Fruit fly (Drosophila melanogaster) whole organism, prepupa: Measurements from ENCODE around the gene meng.
A peak's percentile ranks its signal among the peaks of the same experiment; 100 is the strongest.

Experiments
- CG10669 ChIP-seq: fragments of 200-800 bp; sonication (Bioruptor generic); optimal IDR thresholded peaks from 3 replicates; lab custom pipeline; 2018; ENCODE audit warnings: missing biosample characterization, mild to moderate bottlenecking, missing genetic modification characterization, moderate library complexity
- CG11762 ChIP-seq: fragments of 200-800 bp; sonication (Bioruptor generic); optimal IDR thresholded peaks from 3 replicates; lab custom pipeline; 2016; ENCODE audit warnings: missing biosample characterization, missing genetic modification characterization; ENCODE audit not compliant: insufficient read depth
- CG15336 ChIP-seq: fragments of 200-800 bp; sonication (Bioruptor generic); IDR thresholded peaks from 2 replicates; pipeline ENCODE4 v1.3.6; 2022; ENCODE audit warnings: missing biosample characterization, missing genetic modification characterization
- CG1621 ChIP-seq: fragments of 200-800 bp; sonication (Bioruptor generic); optimal IDR thresholded peaks from 3 replicates; lab custom pipeline; 2018; ENCODE audit warnings: missing biosample characterization, mild to moderate bottlenecking, missing genetic modification characterization
- CG16779 ChIP-seq: fragments of 200-800 bp; sonication (Bioruptor generic); optimal IDR thresholded peaks from 3 replicates; lab custom pipeline; 2017; ENCODE audit warnings: missing biosample characterization, mild to moderate bottlenecking, missing genetic modification characterization
- CG34406 ChIP-seq: fragments of 200-800 bp; sonication (Bioruptor generic); optimal IDR thresholded peaks from 3 replicates; lab custom pipeline; 2016; ENCODE audit warnings: missing biosample characterization, missing genetic modification characterization
- CG6163 ChIP-seq: fragments of 200-800 bp; sonication (Bioruptor generic); IDR thresholded peaks from 3 replicates; pipeline ENCODE4 v1.3.6; 2022; ENCODE audit warnings: missing biosample characterization, missing genetic modification characterization
- CG6276 ChIP-seq: fragments of 200-800 bp; sonication (Bioruptor generic); optimal IDR thresholded peaks from 2 replicates; lab custom pipeline; 2017; ENCODE audit warnings: missing biosample characterization, mild to moderate bottlenecking, missing genetic modification characterization
- Eip75B ChIP-seq: fragments of 200-800 bp; sonication (Bioruptor generic); optimal IDR thresholded peaks from 3 replicates; lab custom pipeline; 2016; ENCODE audit warnings: missing biosample characterization, missing genetic modification characterization
- Hr38 ChIP-seq: sonication (Bioruptor generic); optimal IDR thresholded peaks from 2 replicates; lab custom pipeline; 2016; ENCODE audit warnings: missing biosample characterization, missing genetic modification characterization
- Lpt ChIP-seq: fragments of 200-800 bp; sonication (Bioruptor generic); optimal IDR thresholded peaks from 3 replicates; lab custom pipeline; 2016; ENCODE audit warnings: missing biosample characterization, missing genetic modification characterization
- dsx ChIP-seq: fragments of 200-800 bp; optimal IDR thresholded peaks from 3 replicates; lab custom pipeline; 2019; ENCODE audit warnings: missing biosample characterization, mild to moderate bottlenecking, missing genetic modification characterization, moderate library complexity; ENCODE audit not compliant: poor library complexity, severe bottlenecking
- eg ChIP-seq: fragments of 200-800 bp; sonication (Bioruptor generic); IDR thresholded peaks from 3 replicates; pipeline ENCODE4 v1.3.6; 2022; ENCODE audit warnings: missing biosample characterization, missing genetic modification characterization

DNA sequence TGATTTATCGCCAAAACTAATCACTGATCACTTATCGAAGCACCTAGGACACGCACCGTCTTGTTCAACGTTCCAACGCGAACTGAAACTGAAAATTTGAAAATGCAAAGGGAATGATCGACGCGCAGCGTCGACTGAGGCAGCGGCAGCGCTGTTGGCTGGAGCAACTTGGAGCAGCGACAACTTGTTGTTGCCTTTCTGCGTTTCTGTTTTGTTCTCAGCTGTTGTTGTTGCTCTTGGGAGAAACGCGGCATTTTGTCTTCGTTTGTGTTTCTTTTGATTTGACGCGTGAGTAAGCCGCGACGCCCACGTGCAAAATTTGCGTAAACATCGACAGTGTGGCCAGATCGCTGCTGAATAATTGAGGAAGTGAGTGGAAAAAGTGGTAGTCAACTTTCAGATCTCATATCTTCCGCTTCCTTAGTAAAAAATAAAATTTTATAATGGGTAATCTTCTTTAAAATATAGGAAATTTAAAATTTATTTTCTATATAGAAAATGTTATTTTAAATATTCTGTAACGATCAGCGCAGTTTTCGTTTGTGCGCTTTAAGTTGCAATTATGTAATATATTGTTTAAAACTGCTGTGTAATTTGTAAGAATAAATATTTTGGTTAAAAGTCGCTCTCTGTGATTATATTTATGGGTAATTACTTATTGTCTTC, 33.2 kb upstream of the meng start, which contains the start of gene Tsp:
- TF ChIP-seq Lpt (GFP tag; lab: Kevin White, UChicago) (no peak), Hr38 (GFP tag; lab: Kevin White, UChicago) (no peak), CG16779 (tag; lab: Kevin White, UChicago) (no peak), dsx (GFP tag; lab: Kevin White, UChicago) (no peak), CG11762 (GFP tag; lab: Kevin White, UChicago) (no peak), Eip75B (GFP tag; lab: Kevin White, UChicago) (no peak), CG15336 (peak; percentile 19; the same call in 1 of the 2 replicates), eg (no peak), CG6276 (GFP tag; lab: Kevin White, UChicago) (no peak), CG34406 (GFP tag; lab: Kevin White, UChicago) (peak; percentile 7), CG6163 (GFP tag; lab: Robert Waterston, UW) (peak; percentile 56), CG10669 (no peak), CG1621 (tag; lab: Kevin White, UChicago) (peak; percentile 36)
